Fruit fly (Drosophila melanogaster) whole organism, embryonic: Measurements from ENCODE around the gene CG45207.
A peak's percentile ranks its signal among the peaks of the same experiment; 100 is the strongest.

Experiments used
- BEAF-32 ChIP-seq: fragments of 200-800 bp; sonication (Bioruptor generic); optimal IDR thresholded peaks from 3 replicates; lab custom pipeline; 2017; ENCODE audit warnings: missing biosample characterization, missing genetic modification characterization, mild to moderate bottlenecking, moderate library complexity, missing genetic modification reagents
- BtbVII ChIP-seq: fragments of 200-800 bp; sonication (Bioruptor generic); optimal IDR thresholded peaks from 3 replicates; lab custom pipeline; 2017; ENCODE audit warnings: missing biosample characterization, mild to moderate bottlenecking, missing genetic modification characterization
- CG11247 ChIP-seq: fragments of 200-800 bp; sonication (Bioruptor generic); IDR thresholded peaks from 2 replicates; pipeline ENCODE4 v1.3.6; 2022; ENCODE audit warnings: missing biosample characterization, missing genetic modification characterization
- CG12299 ChIP-seq: fragments of 200-800 bp; sonication (Bioruptor generic); optimal IDR thresholded peaks from 2 replicates; lab custom pipeline; 2018; ENCODE audit warnings: missing biosample characterization, mild to moderate bottlenecking, missing genetic modification characterization
- CG17186 ChIP-seq: fragments of 200-800 bp; sonication (Bioruptor generic); optimal IDR thresholded peaks from 3 replicates; lab custom pipeline; 2017; ENCODE audit warnings: missing biosample characterization, missing genetic modification reagents, missing genetic modification characterization
- CG17361 ChIP-seq: fragments of 200-800 bp; sonication (Bioruptor generic); IDR thresholded peaks from 3 replicates; pipeline ENCODE4 v1.3.6; 2022; ENCODE audit warnings: missing biosample characterization, missing genetic modification characterization
- CG17568 ChIP-seq: fragments of 200-800 bp; sonication (Bioruptor generic); optimal IDR thresholded peaks from 2 replicates; lab custom pipeline; 2018; ENCODE audit warnings: missing biosample characterization, mild to moderate bottlenecking, missing genetic modification characterization, moderate library complexity
- CG18262 ChIP-seq: fragments of 200-800 bp; optimal IDR thresholded peaks from 3 replicates; lab custom pipeline; 2019; ENCODE audit warnings: missing biosample characterization, mild to moderate bottlenecking, missing genetic modification characterization, moderate library complexity
- CG2116 ChIP-seq: fragments of 200-800 bp; sonication (Bioruptor generic); optimal IDR thresholded peaks from 3 replicates; lab custom pipeline; 2018; ENCODE audit warnings: missing biosample characterization, mild to moderate bottlenecking, missing genetic modification characterization
- CG2199 ChIP-seq: fragments of 200-800 bp; sonication (Bioruptor generic); IDR thresholded peaks from 3 replicates; pipeline ENCODE4 v1.3.6; 2022; ENCODE audit warnings: missing biosample characterization, missing genetic modification characterization
- CG2712 ChIP-seq: fragments of 200-800 bp; optimal IDR thresholded peaks from 3 replicates; lab custom pipeline; 2019; ENCODE audit warnings: missing biosample characterization, mild to moderate bottlenecking, missing genetic modification characterization, moderate library complexity
- CG30431 ChIP-seq: fragments of 200-800 bp; sonication (Bioruptor generic); optimal IDR thresholded peaks from 2 replicates; lab custom pipeline; 2017; ENCODE audit warnings: missing biosample characterization, missing genetic modification characterization
- CG3281 ChIP-seq: fragments of 200-800 bp; sonication (Bioruptor generic); optimal IDR thresholded peaks from 3 replicates; lab custom pipeline; 2017; ENCODE audit warnings: missing biosample characterization, mild to moderate bottlenecking, missing genetic modification characterization
- CG4617 ChIP-seq: fragments of 200-800 bp; sonication (Bioruptor generic); optimal IDR thresholded peaks from 3 replicates; lab custom pipeline; 2016; ENCODE audit warnings: missing biosample characterization, missing genetic modification characterization, borderline replicate concordance
- CG6854 ChIP-seq: fragments of 200-800 bp; sonication (Bioruptor generic); optimal IDR thresholded peaks from 3 replicates; lab custom pipeline; 2017; ENCODE audit warnings: missing biosample characterization, mild to moderate bottlenecking, missing genetic modification characterization
- CG7928 ChIP-seq: fragments of 200-800 bp; sonication (Bioruptor generic); optimal IDR thresholded peaks from 2 replicates; lab custom pipeline; 2017; ENCODE audit warnings: missing biosample characterization, mild to moderate bottlenecking, missing genetic modification characterization
- CG8290 ChIP-seq, 3 experiments: fragments of 200-800 bp; sonication (Bioruptor generic); optimal IDR thresholded peaks; 2 replicates each; lab custom pipeline; 2016 to 2019; ENCODE audit warnings: missing biosample characterization in 3 of 3, missing genetic modification characterization in 3 of 3, mild to moderate bottlenecking in 2 of 3, moderate library complexity in 1 of 3
- CoRest ChIP-seq: fragments of 200-800 bp; sonication (Bioruptor generic); optimal IDR thresholded peaks from 3 replicates; lab custom pipeline; 2018; ENCODE audit warnings: missing biosample characterization, mild to moderate bottlenecking, missing genetic modification characterization, moderate library complexity
- Dll ChIP-seq: fragments of 200-800 bp; sonication (Bioruptor generic); IDR thresholded peaks from 4 replicates; pipeline ENCODE4 v1.3.6; 2022; ENCODE audit warnings: missing biosample characterization, missing genetic modification characterization; ENCODE audit not compliant: partially characterized antibody
- HLH3B ChIP-seq: fragments of 200-800 bp; sonication (Bioruptor generic); IDR thresholded peaks from 2 replicates; pipeline ENCODE4 v1.3.6; 2022; ENCODE audit warnings: missing biosample characterization, missing genetic modification characterization
- Hr51 ChIP-seq, 2 experiments: fragments of 200-800 bp; sonication (Bioruptor generic); optimal IDR thresholded peaks; 2 replicates in 1 of 2; 3 replicates in 1 of 2; lab custom pipeline; 2016 to 2018; ENCODE audit warnings: missing biosample characterization in 2 of 2, missing genetic modification characterization in 2 of 2, mild to moderate bottlenecking in 1 of 2, moderate library complexity in 1 of 2
- Lhr ChIP-seq: fragments of 200-800 bp; sonication (Bioruptor generic); optimal IDR thresholded peaks from 3 replicates; lab custom pipeline; 2017; ENCODE audit warnings: mild to moderate bottlenecking, missing biosample characterization, missing genetic modification reagents, missing genetic modification characterization
- Lpt ChIP-seq: fragments of >200 bp; optimal IDR thresholded peaks from 2 replicates; lab custom pipeline; 2018; ENCODE audit warnings: missing biosample characterization, missing genetic modification characterization
- MBD-R2 ChIP-seq: fragments of 200-800 bp; sonication (Bioruptor generic); IDR thresholded peaks from 2 replicates; pipeline ENCODE4 v1.3.6; 2022; ENCODE audit warnings: missing biosample characterization, missing genetic modification characterization
- Meics ChIP-seq: fragments of 200-800 bp; sonication (Bioruptor generic); optimal IDR thresholded peaks from 2 replicates; lab custom pipeline; 2017; ENCODE audit warnings: missing biosample characterization, mild to moderate bottlenecking, missing genetic modification characterization
- NFAT ChIP-seq: fragments of 200-800 bp; sonication (Bioruptor generic); IDR thresholded peaks from 2 replicates; pipeline ENCODE4 v1.3.6; 2022; ENCODE audit warnings: missing biosample characterization, missing genetic modification characterization
- Opbp ChIP-seq: fragments of 200-800 bp; sonication (Bioruptor generic); IDR thresholded peaks from 3 replicates; pipeline ENCODE4 v1.3.6; 2022; ENCODE audit warnings: missing biosample characterization, missing genetic modification characterization; ENCODE audit not compliant: partially characterized antibody
- Optix ChIP-seq: fragments of 200-800 bp; sonication (Bioruptor generic); IDR thresholded peaks from 3 replicates; pipeline ENCODE4 v1.3.6; 2022; ENCODE audit warnings: missing biosample characterization, missing genetic modification characterization
- Rfx ChIP-seq: fragments of 200-800 bp; sonication (Bioruptor generic); IDR thresholded peaks from 2 replicates; pipeline ENCODE4 v1.3.6; 2022; ENCODE audit warnings: missing biosample characterization, missing genetic modification characterization
- Sry-δ ChIP-seq: fragments of 200-800 bp; sonication (Bioruptor generic); optimal IDR thresholded peaks from 2 replicates; lab custom pipeline; 2016; ENCODE audit warnings: missing biosample characterization, missing genetic modification characterization
- ato ChIP-seq: fragments of 200-800 bp; sonication (Bioruptor generic); IDR thresholded peaks from 2 replicates; pipeline ENCODE4 v1.3.6; 2022; ENCODE audit warnings: missing biosample characterization, missing genetic modification characterization; ENCODE audit not compliant: partially characterized antibody
- gro ChIP-seq: fragments of 200-800 bp; sonication (Bioruptor generic); optimal IDR thresholded peaks from 2 replicates; lab custom pipeline; 2016; ENCODE audit warnings: missing biosample characterization, missing genetic modification characterization
- hb ChIP-seq: fragments of 200-800 bp; sonication (Bioruptor generic); IDR thresholded peaks from 3 replicates; pipeline ENCODE4 v1.3.6; 2022; ENCODE audit warnings: missing biosample characterization, missing genetic modification characterization; ENCODE audit not compliant: partially characterized antibody
- hbn ChIP-seq: fragments of 200-800 bp; sonication (Bioruptor generic); IDR thresholded peaks from 2 replicates; pipeline ENCODE4 v1.3.6; 2022; ENCODE audit warnings: missing biosample characterization, missing genetic modification characterization; ENCODE audit not compliant: partially characterized antibody
- nerfin-1 ChIP-seq: fragments of 200-800 bp; sonication (Bioruptor generic); optimal IDR thresholded peaks from 3 replicates; lab custom pipeline; 2019; ENCODE audit warnings: missing biosample characterization, mild to moderate bottlenecking, missing genetic modification characterization, moderate library complexity
- oc ChIP-seq: fragments of 200-800 bp; sonication (Bioruptor generic); optimal IDR thresholded peaks from 2 replicates; lab custom pipeline; 2018; ENCODE audit warnings: missing biosample characterization, mild to moderate bottlenecking, missing genetic modification characterization, moderate library complexity
- pan ChIP-seq, 4 experiments: fragments of >200 bp in 3 of 4; fragments of 200-800 bp in 1 of 4; sonication (Bioruptor generic) in 1 of 4; optimal IDR thresholded peaks in 3 of 4; IDR thresholded peaks in 1 of 4; 2 replicates each; pipeline versions ENCODE4 v1.3.6 to Lab custom; 2017 to 2022; ENCODE audit warnings: missing biosample characterization in 2 of 4, missing genetic modification characterization in 2 of 4, mixed read lengths in 1 of 4
- phol ChIP-seq: fragments of 200-800 bp; sonication (Bioruptor generic); optimal IDR thresholded peaks from 3 replicates; lab custom pipeline; 2018; ENCODE audit warnings: missing biosample characterization, mild to moderate bottlenecking, missing genetic modification characterization, moderate library complexity
- ranshi ChIP-seq: fragments of 200-800 bp; sonication (Bioruptor generic); IDR thresholded peaks from 2 replicates; pipeline ENCODE4 v1.3.6; 2022; ENCODE audit warnings: missing biosample characterization, missing genetic modification characterization
- row ChIP-seq: fragments of 200-800 bp; sonication (Bioruptor generic); IDR thresholded peaks from 3 replicates; pipeline ENCODE4 v1.3.6; 2022; ENCODE audit warnings: missing biosample characterization, missing genetic modification characterization
- slou ChIP-seq: fragments of 200-800 bp; sonication (Bioruptor generic); optimal IDR thresholded peaks from 3 replicates; lab custom pipeline; 2016; ENCODE audit warnings: missing biosample characterization, missing genetic modification characterization
- sr ChIP-seq: fragments of 200-800 bp; sonication (Bioruptor generic); IDR thresholded peaks from 3 replicates; pipeline ENCODE4 v1.3.6; 2022; ENCODE audit warnings: missing biosample characterization, missing genetic modification characterization
- sug ChIP-seq: fragments of 200-800 bp; optimal IDR thresholded peaks from 2 replicates; lab custom pipeline; 2019; ENCODE audit warnings: missing biosample characterization, mild to moderate bottlenecking, missing genetic modification characterization, moderate library complexity
- vvl ChIP-seq: fragments of 200-800 bp; sonication (Bioruptor generic); IDR thresholded peaks from 2 replicates; pipeline ENCODE4 v1.3.6; 2022; ENCODE audit warnings: missing biosample characterization, missing genetic modification characterization

Gene CG45207

DNA sequence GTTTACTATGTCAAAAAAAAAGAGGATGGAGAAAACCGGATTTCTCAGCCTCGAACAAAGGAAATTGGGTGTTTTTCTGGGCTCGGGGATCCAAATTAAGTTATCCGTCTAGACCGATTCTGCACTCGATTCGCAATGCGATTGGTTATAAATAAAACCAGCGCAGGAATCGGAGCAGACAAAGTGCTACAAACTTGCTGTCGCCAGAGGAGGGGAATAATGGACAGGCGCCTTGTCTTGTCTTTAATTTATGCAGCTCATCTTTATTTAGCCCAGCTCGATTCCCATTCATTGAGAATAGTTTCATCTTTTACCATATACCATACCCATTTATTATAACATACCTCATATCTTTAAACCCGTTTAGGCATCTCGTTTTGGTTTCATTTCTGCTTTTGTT is 29.5 kb upstream of the CG45207 start:
- no peak for TF ChIP-seq pan (optimal IDR thresholded peaks at IDR 0.05; lab: Kevin White, UChicago)
- TF ChIP-seq pan (GFP tag; optimal IDR thresholded peaks at IDR 0.05 in 1 of 2, IDR thresholded peaks at IDR 0.05 in 1 of 2) = peak in 1 of 2 experiments; percentile 13
- no peak for TF ChIP-seq BtbVII (GFP tag; lab: Kevin White, UChicago)
- no peak for TF ChIP-seq Optix
- no peak for TF ChIP-seq CG8290 (GFP tag; optimal IDR thresholded peaks at IDR 0.05; lab: Kevin White, UChicago)
- TF ChIP-seq CG8290 (tag; optimal IDR thresholded peaks at IDR 0.05; lab: Kevin White, UChicago) = no peak

DNA sequence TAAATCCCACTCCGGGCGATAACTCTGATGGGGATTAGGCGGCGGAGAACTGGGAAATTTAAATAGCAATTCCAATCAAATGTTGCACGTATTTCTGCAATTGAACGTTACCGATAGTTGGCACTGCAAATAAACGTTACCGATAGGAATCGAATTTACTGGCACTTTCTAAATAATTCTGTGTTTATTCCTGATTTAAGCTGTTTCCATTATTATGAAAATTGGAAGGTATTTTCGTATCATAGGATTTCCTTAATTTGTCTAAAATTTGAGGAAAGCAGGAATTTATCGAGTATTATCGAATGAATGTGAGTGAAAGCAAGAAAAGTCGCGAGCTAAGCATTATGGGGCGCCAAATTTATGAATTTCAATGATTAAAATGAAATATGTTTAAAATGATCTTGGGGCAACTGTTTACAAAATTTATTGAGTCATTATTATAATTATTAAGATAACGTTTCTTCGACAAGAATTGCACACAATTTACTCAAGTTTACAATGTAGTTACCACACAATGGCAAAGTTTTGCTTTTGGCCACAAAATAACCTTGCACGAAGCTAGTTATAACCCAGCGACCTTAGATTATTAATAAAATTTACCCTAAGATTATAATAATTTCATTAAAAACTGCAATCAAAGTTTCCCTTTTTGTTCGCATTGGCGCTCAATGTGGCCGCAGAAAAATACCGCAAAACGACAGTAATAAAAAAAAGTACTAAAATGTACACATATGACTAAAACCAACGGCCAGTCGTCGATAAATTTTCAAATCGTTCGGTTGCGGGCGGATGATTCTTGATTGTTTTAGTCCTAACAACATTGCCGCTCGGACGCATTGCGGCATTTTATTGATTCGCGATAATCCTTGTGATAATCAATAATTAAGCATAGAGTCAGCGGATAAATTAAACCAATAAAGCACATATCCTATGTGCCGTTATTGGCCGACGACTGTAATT is 28.6 kb upstream of the CG45207 start, which contains the start of gene alpha-Man-IIb:
Gene alpha-Man-IIb, plus strand, starts transcription at position 747 of the 960 bp plus-strand sequence.
- TF ChIP-seq Rfx (GFP tag; lab: Robert Waterston, UW) = peak; percentile 54
- TF ChIP-seq nerfin-1 (tag; lab: Kevin White, UChicago) = peak; percentile 36
- no peak for TF ChIP-seq CG7928 (GFP tag; lab: Kevin White, UChicago)
- peak; percentile 15; the same call in 1 of the 3 replicates for TF ChIP-seq row (GFP tag; lab: Robert Waterston, UW)
- TF ChIP-seq Lhr = peak; percentile 69
- TF ChIP-seq CG17186 (GFP tag; lab: Kevin White, UChicago) = peak; percentile 6
- peak; percentile 24; the same call in 1 of the 2 replicates for TF ChIP-seq NFAT (GFP tag; lab: Robert Waterston, UW)
- no peak for TF ChIP-seq CG18262 (tag; lab: Kevin White, UChicago)
- peak; percentile 59 for TF ChIP-seq CG2116 (GFP tag; lab: Kevin White, UChicago)
- TF ChIP-seq sug (tag; lab: Kevin White, UChicago) = peak; percentile 25
- peak in 1 of 2 experiments; percentile 52 for TF ChIP-seq Hr51 (GFP tag; optimal IDR thresholded peaks at IDR 0.05; lab: Kevin White, UChicago)
- TF ChIP-seq CG30431 (GFP tag; lab: Kevin White, UChicago) = no peak
- TF ChIP-seq CG17361 (GFP tag; lab: Robert Waterston, UW) = peak; percentile 43; the same call in 2 of the 3 replicates
- peak; percentile 84 for TF ChIP-seq hbn
- peak; percentile 74; the same call in 2 of the 3 replicates for TF ChIP-seq CG2199 (GFP tag; lab: Robert Waterston, UW)
- TF ChIP-seq CG2712 (tag; lab: Kevin White, UChicago) = peak; percentile 8
- TF ChIP-seq ranshi (GFP tag; lab: Robert Waterston, UW) = no peak
- TF ChIP-seq sr (GFP tag; lab: Robert Waterston, UW) = no peak
- no peak for TF ChIP-seq slou (GFP tag; lab: Kevin White, UChicago)
- peak; percentile 34 for TF ChIP-seq CoRest (tag; lab: Kevin White, UChicago)
- TF ChIP-seq vvl (GFP tag; lab: Robert Waterston, UW) = peak; percentile 52
- TF ChIP-seq ato (GFP tag; lab: Robert Waterston, UW) = peak; percentile 38; the same call in 1 of the 2 replicates
- TF ChIP-seq CG11247 = 0 out of 2 replicates have a peak, but pooled peaks have one; percentile 14
- TF ChIP-seq BEAF-32 = peak; percentile 80
- TF ChIP-seq CG17568 = no peak
- peak; percentile 28 for TF ChIP-seq CG4617 (GFP tag; lab: Kevin White, UChicago)
- TF ChIP-seq phol (tag; lab: Kevin White, UChicago) = peak; percentile 44
- TF ChIP-seq Sry-δ (GFP tag; lab: Kevin White, UChicago) = peak; percentile 64
- TF ChIP-seq MBD-R2 (GFP tag; lab: Robert Waterston, UW) = peak; percentile 43; the same call in 1 of the 2 replicates
- TF ChIP-seq Lpt (GFP tag; lab: Kevin White, UChicago) = no peak
- TF ChIP-seq HLH3B (GFP tag; lab: Robert Waterston, UW) = peak; percentile 17; the same call in 1 of the 2 replicates
- TF ChIP-seq Dll = peak; percentile 92
- TF ChIP-seq CG3281 (GFP tag; lab: Kevin White, UChicago) = peak; percentile 1
- TF ChIP-seq oc (tag; lab: Kevin White, UChicago) = peak; percentile 28
- no peak for TF ChIP-seq gro
- peak; percentile 54 for TF ChIP-seq CG6854
- peak; percentile 31 for TF ChIP-seq Meics (GFP tag; lab: Kevin White, UChicago)
- peak; percentile 52 for TF ChIP-seq CG12299 (tag; lab: Kevin White, UChicago)
- TF ChIP-seq Opbp (GFP tag; lab: Robert Waterston, UW) = peak; percentile 64; the same call in 2 of the 3 replicates
- peak; percentile 71; the same call in 2 of the 3 replicates for TF ChIP-seq hb (GFP tag; lab: Robert Waterston, UW)
